Fruit fly (Drosophila melanogaster) whole organism, wandering third instar larva: ENCODE data around the gene CG8668.

Experiments used
- Hnf4 ChIP-seq: fragments of 200-800 bp; sonication (Bioruptor generic); optimal IDR thresholded peaks from 2 replicates; lab custom pipeline; 2016; ENCODE audit warnings: missing biosample characterization, mild to moderate bottlenecking, missing genetic modification characterization
- Sp1 ChIP-seq: fragments of 200-800 bp; sonication (Bioruptor generic); optimal IDR thresholded peaks from 3 replicates; lab custom pipeline; 2019; ENCODE audit warnings: missing biosample characterization, mild to moderate bottlenecking, missing genetic modification characterization, moderate library complexity
- br ChIP-seq: fragments of 200-800 bp; sonication (Bioruptor generic); optimal IDR thresholded peaks from 2 replicates; lab custom pipeline; 2016; ENCODE audit warnings: missing biosample characterization, missing genetic modification characterization
- brk ChIP-seq: fragments of 200-800 bp; sonication (Bioruptor generic); optimal IDR thresholded peaks from 2 replicates; lab custom pipeline; 2016; ENCODE audit warnings: missing biosample characterization, mild to moderate bottlenecking, missing genetic modification characterization
- psq ChIP-seq: fragments of 200-800 bp; sonication (Bioruptor generic); optimal IDR thresholded peaks from 3 replicates; lab custom pipeline; 2017; ENCODE audit warnings: missing biosample characterization, mild to moderate bottlenecking, missing genetic modification characterization, moderate library complexity
- sv ChIP-seq: fragments of 200-800 bp; sonication (Bioruptor generic); optimal IDR thresholded peaks from 3 replicates; lab custom pipeline; 2016; ENCODE audit warnings: missing biosample characterization, missing genetic modification characterization

dm6 chr2L:8145067-8145808, 18.4 kb downstream of the CG8668 start, which contains the start of the genes CG42763 and CG43394:
- no peak for TF ChIP-seq Hnf4
- no peak for TF ChIP-seq br
- TF ChIP-seq sv: no peak
- no peak for TF ChIP-seq psq
- TF ChIP-seq Sp1 (GFP tag; lab: Kevin White, UChicago): no peak
- no peak for TF ChIP-seq brk
